Fruit fly (Drosophila melanogaster) whole organism, embryonic: ENCODE measurements around the gene CG12012.

Experiments used
- Bteb2 ChIP-seq: fragments of 200-800 bp; sonication (Bioruptor generic); optimal IDR thresholded peaks from 2 replicates; lab custom pipeline; 2016; ENCODE audit warnings: missing biosample characterization, missing genetic modification characterization
- CG10321 ChIP-seq: fragments of 200-800 bp; sonication (Bioruptor generic); IDR thresholded peaks from 2 replicates; pipeline ENCODE4 v1.3.6; 2022; ENCODE audit warnings: missing biosample characterization, missing genetic modification characterization
- CG10565 ChIP-seq: fragments of 200-800 bp; sonication (Bioruptor generic); optimal IDR thresholded peaks from 3 replicates; lab custom pipeline; 2016; ENCODE audit warnings: missing biosample characterization, mild to moderate bottlenecking, missing genetic modification characterization
- CG12219 ChIP-seq: fragments of 200-800 bp; sonication (Bioruptor generic); optimal IDR thresholded peaks from 3 replicates; lab custom pipeline; 2018; ENCODE audit warnings: missing biosample characterization, mild to moderate bottlenecking, missing genetic modification characterization
- CG13123 ChIP-seq: fragments of 200-800 bp; sonication (Bioruptor generic); optimal IDR thresholded peaks from 2 replicates; lab custom pipeline; 2016; ENCODE audit warnings: missing biosample characterization, missing genetic modification characterization
- CG13775 ChIP-seq: fragments of 200-800 bp; sonication (Bioruptor generic); optimal IDR thresholded peaks from 3 replicates; lab custom pipeline; 2017; ENCODE audit warnings: missing biosample characterization, mild to moderate bottlenecking, missing genetic modification characterization
- CG14710 ChIP-seq: fragments of 200-800 bp; sonication (Bioruptor generic); optimal IDR thresholded peaks from 3 replicates; lab custom pipeline; 2019; ENCODE audit warnings: missing biosample characterization, mild to moderate bottlenecking, missing genetic modification characterization, moderate library complexity
- CG15073 ChIP-seq: fragments of 200-800 bp; sonication (Bioruptor generic); optimal IDR thresholded peaks from 2 replicates; lab custom pipeline; 2016; ENCODE audit warnings: missing biosample characterization, missing genetic modification characterization
- CG1602 ChIP-seq: fragments of 200-800 bp; sonication (Bioruptor generic); optimal IDR thresholded peaks from 3 replicates; lab custom pipeline; 2016; ENCODE audit warnings: missing biosample characterization, missing genetic modification characterization
- CG16813 ChIP-seq: fragments of 200-800 bp; sonication (Bioruptor generic); IDR thresholded peaks from 3 replicates; pipeline ENCODE4 v1.3.6; 2022; ENCODE audit warnings: missing biosample characterization, missing genetic modification characterization; ENCODE audit not compliant: partially characterized antibody
- CG17568 ChIP-seq: fragments of 200-800 bp; sonication (Bioruptor generic); optimal IDR thresholded peaks from 2 replicates; lab custom pipeline; 2018; ENCODE audit warnings: missing biosample characterization, mild to moderate bottlenecking, missing genetic modification characterization, moderate library complexity
- CG2120 ChIP-seq: fragments of 200-800 bp; sonication (Bioruptor generic); optimal IDR thresholded peaks from 3 replicates; lab custom pipeline; 2016; ENCODE audit warnings: missing biosample characterization, missing genetic modification characterization
- CG2129 ChIP-seq: fragments of 200-800 bp; sonication (Bioruptor generic); IDR thresholded peaks from 2 replicates; pipeline ENCODE4 v1.3.6; 2022; ENCODE audit warnings: missing biosample characterization, missing genetic modification characterization; ENCODE audit not compliant: partially characterized antibody
- CG2889 ChIP-seq: fragments of 200-800 bp; sonication (Bioruptor generic); IDR thresholded peaks from 3 replicates; pipeline ENCODE4 v1.3.6; 2022; ENCODE audit warnings: missing biosample characterization, missing genetic modification characterization
- CG4617 ChIP-seq: fragments of 200-800 bp; sonication (Bioruptor generic); optimal IDR thresholded peaks from 3 replicates; lab custom pipeline; 2016; ENCODE audit warnings: missing biosample characterization, missing genetic modification characterization, borderline replicate concordance
- CG4730 ChIP-seq: fragments of 200-800 bp; sonication (Bioruptor generic); IDR thresholded peaks from 2 replicates; pipeline ENCODE4 v1.3.6; 2022; ENCODE audit warnings: missing biosample characterization, missing genetic modification characterization
- CG6175 ChIP-seq: fragments of 200-800 bp; sonication (Bioruptor generic); IDR thresholded peaks from 3 replicates; pipeline ENCODE4 v1.3.6; 2022; ENCODE audit warnings: missing biosample characterization, missing genetic modification characterization
- CG6854 ChIP-seq: fragments of 200-800 bp; sonication (Bioruptor generic); optimal IDR thresholded peaks from 3 replicates; lab custom pipeline; 2017; ENCODE audit warnings: missing biosample characterization, mild to moderate bottlenecking, missing genetic modification characterization
- CG9727 ChIP-seq: fragments of 200-800 bp; sonication (Bioruptor generic); optimal IDR thresholded peaks from 3 replicates; lab custom pipeline; 2017; ENCODE audit warnings: missing biosample characterization, mild to moderate bottlenecking, missing genetic modification characterization
- CrebB ChIP-seq: fragments of 200-800 bp; sonication (Bioruptor generic); optimal IDR thresholded peaks from 3 replicates; lab custom pipeline; 2018; ENCODE audit warnings: missing biosample characterization, mild to moderate bottlenecking, missing genetic modification characterization
- D19B ChIP-seq: fragments of 200-800 bp; sonication (Bioruptor generic); optimal IDR thresholded peaks from 2 replicates; lab custom pipeline; 2017; ENCODE audit warnings: missing biosample characterization, mild to moderate bottlenecking, missing genetic modification characterization
- Dfd ChIP-seq, 2 experiments: fragments of >200 bp; optimal IDR thresholded peaks; 2 replicates each; lab custom pipeline; 2017; ENCODE audit warnings: missing biosample characterization in 2 of 2, missing genetic modification characterization in 2 of 2
- Eip74EF ChIP-seq, 2 experiments: fragments of 200-800 bp in 1 of 2; fragments of >200 bp in 1 of 2; sonication (Bioruptor generic) in 1 of 2; optimal IDR thresholded peaks; 2 replicates each; lab custom pipeline; 2017 to 2019; ENCODE audit warnings: missing biosample characterization in 2 of 2, missing genetic modification characterization in 2 of 2, mild to moderate bottlenecking in 1 of 2, moderate library complexity in 1 of 2
- GATAe ChIP-seq: fragments of 200-800 bp; sonication (Bioruptor generic); conservative IDR thresholded peaks from 2 replicates; pipeline ENCODE4 v1.3.6; 2022; ENCODE audit warnings: missing biosample characterization, missing genetic modification characterization
- Gsc ChIP-seq: fragments of 200-800 bp; sonication (Bioruptor generic); IDR thresholded peaks from 2 replicates; pipeline ENCODE4 v1.3.6; 2022; ENCODE audit warnings: missing biosample characterization, missing genetic modification characterization
- Hey ChIP-seq: fragments of 200-800 bp; sonication (Bioruptor generic); optimal IDR thresholded peaks from 3 replicates; lab custom pipeline; 2018; ENCODE audit warnings: missing biosample characterization, mild to moderate bottlenecking, missing genetic modification characterization
- Hr51 ChIP-seq, 2 experiments: fragments of 200-800 bp; sonication (Bioruptor generic); optimal IDR thresholded peaks; 2 replicates in 1 of 2; 3 replicates in 1 of 2; lab custom pipeline; 2016 to 2018; ENCODE audit warnings: missing biosample characterization in 2 of 2, missing genetic modification characterization in 2 of 2, mild to moderate bottlenecking in 1 of 2, moderate library complexity in 1 of 2
- MESR4 ChIP-seq: fragments of 200-800 bp; sonication (Bioruptor generic); optimal IDR thresholded peaks from 2 replicates; lab custom pipeline; 2018; ENCODE audit warnings: missing biosample characterization, mild to moderate bottlenecking, missing genetic modification characterization, moderate library complexity
- Mad ChIP-seq: fragments of 200-800 bp; sonication (Bioruptor generic); optimal IDR thresholded peaks from 2 replicates; lab custom pipeline; 2016; ENCODE audit warnings: missing biosample characterization, missing genetic modification characterization
- NK7.1 ChIP-seq: fragments of 200-800 bp; sonication (Bioruptor generic); optimal IDR thresholded peaks from 3 replicates; lab custom pipeline; 2016; ENCODE audit warnings: missing biosample characterization, missing genetic modification characterization
- Poxn ChIP-seq: fragments of 200-800 bp; sonication (Bioruptor generic); IDR thresholded peaks from 2 replicates; pipeline ENCODE4 v1.3.6; 2022; ENCODE audit warnings: missing biosample characterization, missing genetic modification characterization
- Vsx1 ChIP-seq: fragments of 200-800 bp; sonication (Bioruptor generic); optimal IDR thresholded peaks from 2 replicates; lab custom pipeline; 2017; ENCODE audit warnings: missing biosample characterization, mild to moderate bottlenecking, missing genetic modification characterization, missing genetic modification reagents
- br ChIP-seq: fragments of >200 bp; optimal IDR thresholded peaks from 2 replicates; lab custom pipeline; 2017
- chn ChIP-seq: fragments of 200-800 bp; sonication (Bioruptor generic); optimal IDR thresholded peaks from 2 replicates; lab custom pipeline; 2016; ENCODE audit warnings: missing biosample characterization, missing genetic modification characterization
- crol ChIP-seq: fragments of 200-800 bp; sonication (Bioruptor generic); IDR thresholded peaks from 2 replicates; pipeline ENCODE4 v1.3.6; 2022; ENCODE audit warnings: missing biosample characterization, missing genetic modification characterization
- cwo ChIP-seq: fragments of 200-800 bp; sonication (Bioruptor generic); optimal IDR thresholded peaks from 3 replicates; lab custom pipeline; 2017; ENCODE audit warnings: missing biosample characterization, missing genetic modification characterization, mild to moderate bottlenecking, moderate library complexity, missing genetic modification reagents
- dm ChIP-seq: fragments of 200-800 bp; sonication (Bioruptor generic); optimal IDR thresholded peaks from 3 replicates; lab custom pipeline; 2016; ENCODE audit warnings: missing biosample characterization, missing genetic modification characterization
- exex ChIP-seq: fragments of 200-800 bp; sonication (Bioruptor generic); optimal IDR thresholded peaks from 4 replicates; lab custom pipeline; 2018; ENCODE audit warnings: missing biosample characterization, mild to moderate bottlenecking, missing genetic modification characterization, moderate library complexity
- gcm ChIP-seq: fragments of 200-800 bp; sonication (Bioruptor generic); optimal IDR thresholded peaks from 2 replicates; lab custom pipeline; 2019; ENCODE audit warnings: missing biosample characterization, mild to moderate bottlenecking, missing genetic modification characterization, moderate library complexity
- gcm2 ChIP-seq: fragments of 200-800 bp; sonication (Bioruptor generic); optimal IDR thresholded peaks from 2 replicates; lab custom pipeline; 2016; ENCODE audit warnings: missing biosample characterization, missing genetic modification characterization
- gfzf ChIP-seq: fragments of 200-800 bp; sonication (Bioruptor generic); optimal IDR thresholded peaks from 2 replicates; lab custom pipeline; 2016; ENCODE audit warnings: missing biosample characterization, mild to moderate bottlenecking, missing genetic modification characterization, moderate library complexity
- gro ChIP-seq: fragments of 200-800 bp; sonication (Bioruptor generic); optimal IDR thresholded peaks from 2 replicates; lab custom pipeline; 2016; ENCODE audit warnings: missing biosample characterization, missing genetic modification characterization
- lilli ChIP-seq: fragments of 200-800 bp; sonication (Bioruptor generic); optimal IDR thresholded peaks from 3 replicates; lab custom pipeline; 2016; ENCODE audit warnings: missing biosample characterization, missing genetic modification characterization
- maf-S ChIP-seq: fragments of 200-800 bp; sonication (Bioruptor generic); optimal IDR thresholded peaks from 2 replicates; lab custom pipeline; 2016; ENCODE audit warnings: missing biosample characterization, missing genetic modification characterization
- odd ChIP-seq: fragments of 200-800 bp; sonication (Bioruptor generic); optimal IDR thresholded peaks from 2 replicates; lab custom pipeline; 2017; ENCODE audit warnings: missing biosample characterization, mild to moderate bottlenecking, missing genetic modification characterization
- row ChIP-seq: fragments of 200-800 bp; sonication (Bioruptor generic); IDR thresholded peaks from 3 replicates; pipeline ENCODE4 v1.3.6; 2022; ENCODE audit warnings: missing biosample characterization, missing genetic modification characterization
- slp2 ChIP-seq: fragments of 200-800 bp; sonication (Bioruptor generic); optimal IDR thresholded peaks from 2 replicates; lab custom pipeline; 2016; ENCODE audit warnings: missing biosample characterization, missing genetic modification characterization
- zen ChIP-seq: fragments of 200-800 bp; sonication (Bioruptor generic); optimal IDR thresholded peaks from 3 replicates; lab custom pipeline; 2018; ENCODE audit warnings: missing biosample characterization, mild to moderate bottlenecking, missing genetic modification characterization, moderate library complexity
- zf30C ChIP-seq: fragments of 200-800 bp; sonication (Bioruptor generic); optimal IDR thresholded peaks from 3 replicates; lab custom pipeline; 2018; ENCODE audit warnings: missing biosample characterization, mild to moderate bottlenecking, missing genetic modification characterization

The CG12012 gene

dm6 chr3L:3394854-3395723, 18.5 kb downstream of the CG12012 start (continued):
- TF ChIP-seq odd (GFP tag; lab: Kevin White, UChicago) (peak; percentile 76), CG13775 (GFP tag; lab: Kevin White, UChicago) (peak; percentile 93), CG4617 (GFP tag; lab: Kevin White, UChicago) (peak; percentile 88), Bteb2 (GFP tag; lab: Kevin White, UChicago) (peak; percentile 45), row (GFP tag; lab: Robert Waterston, UW) (peak; percentile 84), CG15073 (GFP tag; lab: Kevin White, UChicago) (peak; percentile 69), exex (tag; lab: Kevin White, UChicago) (no peak), maf-S (peak; percentile 78), Poxn (no peak), CG1602 (GFP tag; lab: Kevin White, UChicago) (peak; percentile 96), slp2 (GFP tag; lab: Kevin White, UChicago) (peak; percentile 93), Dfd (GFP tag; optimal IDR thresholded peaks at IDR 0.05; lab: Kevin White, UChicago) (no peak), D19B (GFP tag; lab: Kevin White, UChicago) (peak; percentile 93), CG4730 (GFP tag; lab: Robert Waterston, UW) (peak; percentile 81), CG12219 (peak; percentile 90), gcm2 (GFP tag; lab: Kevin White, UChicago) (peak; percentile 85), Gsc (GFP tag; lab: Robert Waterston, UW) (peak; percentile 83), br (lab: Kevin White, UChicago) (no peak), chn (GFP tag; lab: Kevin White, UChicago) (peak; percentile 98), gfzf (GFP tag; lab: Kevin White, UChicago) (peak; percentile 7), CG6175 (GFP tag; lab: Robert Waterston, UW) (no peak), CG17568 (peak; percentile 66), Hey (tag; lab: Kevin White, UChicago) (no peak), CrebB (tag; lab: Kevin White, UChicago) (peak; percentile 77), CG2889 (GFP tag; lab: Robert Waterston, UW) (peak; percentile 66), zen (tag; lab: Kevin White, UChicago) (peak; percentile 93), Eip74EF (GFP tag; optimal IDR thresholded peaks at IDR 0.05; lab: Kevin White, UChicago) (peak in 1 of 2 experiments; percentile 86), CG16813 (no peak), CG13123 (GFP tag; lab: Kevin White, UChicago) (peak; percentile 79), CG10321 (peak; percentile 23; the same call in 1 of the 2 replicates), gro (GFP tag; lab: Kevin White, UChicago) (no peak), Mad (GFP tag; lab: Kevin White, UChicago) (peak; percentile 87), lilli (GFP tag; lab: Kevin White, UChicago) (peak; percentile 88), Vsx1 (GFP tag; lab: Kevin White, UChicago) (peak; percentile 68), cwo (GFP tag; lab: Kevin White, UChicago) (peak; percentile 1), zf30C (peak; percentile 99), CG2120 (GFP tag; lab: Kevin White, UChicago) (no peak), CG9727 (GFP tag; lab: Kevin White, UChicago) (peak; percentile 97), Hr51 (GFP tag; optimal IDR thresholded peaks at IDR 0.05; lab: Kevin White, UChicago) (peak; percentile 81), CG6854 (GFP tag; lab: Kevin White, UChicago) (no peak), NK7.1 (GFP tag; lab: Kevin White, UChicago) (peak; percentile 59), CG14710 (tag; lab: Kevin White, UChicago) (peak; percentile 94), crol (GFP tag; lab: Robert Waterston, UW) (peak; percentile 99), GATAe (GFP tag; lab: Robert Waterston, UW) (no peak), CG10565 (GFP tag; lab: Kevin White, UChicago) (peak; percentile 79), gcm (GFP tag; lab: Kevin White, UChicago) (peak; percentile 73), MESR4 (peak; percentile 38), CG2129 (GFP tag; lab: Robert Waterston, UW) (no peak), dm (GFP tag; lab: Kevin White, UChicago) (peak; percentile 85)
